Worm (Caenorhabditis elegans) whole organism, early embryonic: ENCODE results near the gene F19B2.5.

Source experiments
- F13C5.2 ChIP-seq: sonication (generic microtip); optimal IDR thresholded peaks from 2 replicates; lab custom pipeline; 2017; ENCODE audit warnings: mild to moderate bottlenecking, missing genetic modification characterization, inconsistent platforms, missing compliant biosample characterization
- ama-1 ChIP-seq: fragments of 150-350 bp; optimal IDR thresholded peaks from 2 replicates; lab custom pipeline; 2014
- ceh-13 ChIP-seq: fragments of 200-800 bp; sonication (Bioruptor generic); optimal IDR thresholded peaks from 2 replicates; lab custom pipeline; 2018; ENCODE audit warnings: mild to moderate bottlenecking, missing genetic modification characterization, missing compliant biosample characterization
- flt-1 ChIP-seq: fragments of 200-800 bp; sonication (Bioruptor generic); IDR thresholded peaks from 2 replicates; pipeline ENCODE4 v1.3.6; 2022; ENCODE audit warnings: missing genetic modification characterization, missing compliant biosample characterization
- hmbx-1 ChIP-seq: sonication (generic microtip); optimal IDR thresholded peaks from 2 replicates; lab custom pipeline; 2016; ENCODE audit warnings: mild to moderate bottlenecking, missing genetic modification characterization, missing compliant biosample characterization
- scrt-1 ChIP-seq: fragments of 200-800 bp; sonication (Bioruptor generic); IDR thresholded peaks from 2 replicates; pipeline ENCODE4 v1.3.6; 2022; ENCODE audit warnings: missing genetic modification characterization, missing compliant biosample characterization
- tra-4 ChIP-seq: sonication (generic microtip); optimal IDR thresholded peaks from 2 replicates; lab custom pipeline; 2017; ENCODE audit warnings: missing genetic modification characterization, missing compliant biosample characterization

DNA sequence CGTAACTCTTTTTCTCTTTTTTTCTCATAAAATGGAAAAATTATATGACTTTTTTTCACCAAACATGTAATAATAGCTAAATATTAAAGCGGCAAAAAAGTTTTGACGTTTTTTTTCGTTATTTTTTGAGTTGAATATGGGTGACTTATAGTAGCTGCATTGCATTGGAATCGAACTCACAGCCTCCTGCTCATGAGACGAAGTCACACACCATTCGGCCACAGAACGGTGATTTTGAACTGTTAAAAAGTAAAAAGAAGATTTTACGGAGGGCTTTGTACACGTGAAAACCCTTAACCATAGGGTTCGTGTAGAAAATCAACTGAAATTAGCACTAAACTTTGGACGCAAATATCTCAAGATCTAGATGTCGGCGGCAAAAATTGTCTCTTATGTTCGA, 12.1 kb downstream of the F19B2.5 start:
- TF ChIP-seq ama-1 (lab: Kevin White, UChicago) = no peak
- TF ChIP-seq F13C5.2 = no peak
- no peak for TF ChIP-seq tra-4
- TF ChIP-seq ceh-13 (GFP tag; lab: Kevin White, UChicago) = no peak
- no peak for TF ChIP-seq flt-1
- no peak for TF ChIP-seq scrt-1 (GFP tag; lab: Robert Waterston, UW)
- no peak for TF ChIP-seq hmbx-1
